Worm (Caenorhabditis elegans) whole organism, L4 larva: Measurements from ENCODE around the gene F26F4.5.

Experiments
- R02D3.7 ChIP-seq: fragments of 150-350 bp; sonication (generic microtip); optimal IDR thresholded peaks from 3 replicates; lab custom pipeline; 2014; ENCODE audit warnings: missing biosample characterization, missing genetic modification characterization
- arid-1 ChIP-seq: fragments of 200-800 bp; sonication (Bioruptor generic); conservative IDR thresholded peaks from 2 replicates; pipeline ENCODE4 v1.3.6; 2022; ENCODE audit warnings: missing genetic modification reagents, missing genetic modification characterization, missing compliant biosample characterization
- fkh-10 ChIP-seq: fragments of 150-350 bp; optimal IDR thresholded peaks from 2 replicates; lab custom pipeline; 2014; ENCODE audit warnings: missing biosample characterization, missing genetic modification reagents, missing genetic modification characterization
- jun-1 ChIP-seq: fragments of 150-350 bp; optimal IDR thresholded peaks from 2 replicates; lab custom pipeline; 2014; ENCODE audit warnings: missing biosample characterization, missing genetic modification reagents, missing genetic modification characterization
- pqm-1 ChIP-seq: sonication (generic microtip); optimal IDR thresholded peaks from 2 replicates; lab custom pipeline; 2017; ENCODE audit warnings: missing biosample characterization, missing genetic modification characterization

- TF ChIP-seq fkh-10 (GFP tag; lab: Kevin White, UChicago) = no peak
- no peak for TF ChIP-seq R02D3.7
- TF ChIP-seq pqm-1 (tag; lab: Kevin White, UChicago) = no peak
- no peak for TF ChIP-seq jun-1 (tag; lab: Kevin White, UChicago)
- TF ChIP-seq arid-1 (GFP tag; lab: Robert Waterston, UW) = no peak
Measured at ce11 chrIII:4903784-4904183, 12.7 kb upstream of the F26F4.5 start, which contains the start of gene kbp-2.
